Fruit fly (Drosophila melanogaster) whole organism: ENCODE measurements around the gene pkm.

Source experiments
- CG8478 ChIP-seq: fragments of >200 bp; optimal IDR thresholded peaks from 2 replicates; lab custom pipeline; 2018; ENCODE audit warnings: inconsistent platforms
- Dll ChIP-seq: fragments of >200 bp; optimal IDR thresholded peaks from 2 replicates; lab custom pipeline; 2017
- EcR ChIP-seq, 2 experiments: fragments of >200 bp; optimal IDR thresholded peaks; 2 replicates each; lab custom pipeline; 2017; ENCODE audit warnings: missing biosample characterization in 2 of 2, missing genetic modification characterization in 2 of 2, missing genetic modification reagents in 2 of 2
- pan ChIP-seq: fragments of >200 bp; optimal IDR thresholded peaks from 2 replicates; lab custom pipeline; 2017
- psq ChIP-seq: fragments of >200 bp; optimal IDR thresholded peaks from 2 replicates; lab custom pipeline; 2017
- usp ChIP-seq: fragments of >200 bp; optimal IDR thresholded peaks from 2 replicates; lab custom pipeline; 2017; ENCODE audit warnings: missing biosample characterization, missing genetic modification characterization, mixed read lengths

- TF ChIP-seq pan (lab: Kevin White, UChicago): no peak
- no peak for TF ChIP-seq usp (GFP tag; lab: Kevin White, UChicago)
- no peak for TF ChIP-seq psq (lab: Kevin White, UChicago)
- TF ChIP-seq CG8478 (lab: Kevin White, UChicago): no peak
- no peak for TF ChIP-seq Dll
- TF ChIP-seq EcR (GFP tag; optimal IDR thresholded peaks at IDR 0.05; lab: Kevin White, UChicago): no peak
These were observed 41.5 kb downstream of the pkm start for dm6 chrX:11542502-11542901.
